Fruit fly (Drosophila melanogaster): ENCODE results near the gene Ilp4.

The Ilp4 gene

DNA sequence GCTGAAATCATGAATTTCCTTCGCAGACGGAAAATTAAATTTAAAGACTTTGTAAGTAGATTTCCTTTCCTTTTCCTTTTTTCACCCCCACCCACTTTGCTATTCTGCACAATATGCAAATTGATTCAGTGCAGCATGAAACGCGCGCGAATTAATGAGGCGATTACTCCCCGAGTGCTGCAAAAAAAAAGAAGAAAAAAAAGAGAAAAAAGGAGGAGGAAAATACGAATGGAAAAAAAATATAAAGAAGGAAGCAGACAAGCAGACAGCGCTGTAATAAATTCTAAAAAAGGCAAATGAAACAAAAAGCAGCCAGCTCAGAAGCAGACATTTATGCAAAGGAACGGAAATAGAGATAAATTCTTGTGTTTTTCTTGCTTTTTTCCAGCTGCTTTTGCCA lies 44.7 kb upstream of the Ilp4 start (continued):
- TF ChIP-seq OdsH (GFP tag; optimal IDR thresholded peaks at IDR 0.05) (peak; percentile 41), CG8319 (GFP tag; optimal IDR thresholded peaks at IDR 0.05) (no peak), CG8632 (GFP tag; optimal IDR thresholded peaks at IDR 0.05) (peak; percentile 46), Sox14 (GFP tag; optimal IDR thresholded peaks at IDR 0.05) (peak; percentile 34)

- TF ChIP-seq Blimp-1 (GFP tag; optimal IDR thresholded peaks at IDR 0.05) (peak; percentile 12), Ets21C (GFP tag; optimal IDR thresholded peaks at IDR 0.05) (peak; percentile 22), OdsH (GFP tag; optimal IDR thresholded peaks at IDR 0.05) (peak; percentile 2), CG32006 (GFP tag; optimal IDR thresholded peaks at IDR 0.05) (no peak), CG1621 (tag; optimal IDR thresholded peaks at IDR 0.05) (no peak), Hr39 (GFP tag; optimal IDR thresholded peaks at IDR 0.05) (peak; percentile 66), eg (GFP tag; IDR thresholded peaks at IDR 0.05) (0 out of 3 replicates have a peak, but pooled peaks have one; percentile 30), topi (GFP tag; optimal IDR thresholded peaks at IDR 0.05) (peak; percentile 41), CG8632 (GFP tag; optimal IDR thresholded peaks at IDR 0.05) (no peak), Gug (GFP tag; IDR thresholded peaks at IDR 0.05) (no peak), Eip93F (GFP tag; optimal IDR thresholded peaks at IDR 0.05) (no peak), cyc (GFP tag; optimal IDR thresholded peaks at IDR 0.05) (peak; percentile 62), CG3919 (GFP tag; optimal IDR thresholded peaks at IDR 0.05) (peak; percentile 4), esn (GFP tag; optimal IDR thresholded peaks at IDR 0.05) (peak; percentile 58), Hr4 (GFP tag; optimal IDR thresholded peaks at IDR 0.05) (peak; percentile 35), CG15336 (GFP tag; IDR thresholded peaks at IDR 0.05) (0 out of 2 replicates have a peak, but pooled peaks have one; percentile 12), CG31627 (GFP tag; optimal IDR thresholded peaks at IDR 0.05) (peak; percentile 48), svp (GFP tag) (peak; percentile 47), vri (GFP tag; optimal IDR thresholded peaks at IDR 0.05) (peak; percentile 86), lz (GFP tag; optimal IDR thresholded peaks at IDR 0.05) (peak; percentile 48), Eip78C (GFP tag) (peak; percentile 69)
Measured at dm6 chr3L:9847420-9847977, 43.4 kb upstream of the Ilp4 start.

dm6 chr3L:9846577-9847342 lies 42.7 kb upstream of the Ilp4 start:
- no peak for TF ChIP-seq Lpt (GFP tag; optimal IDR thresholded peaks at IDR 0.05)
- TF ChIP-seq net (GFP tag; optimal IDR thresholded peaks at IDR 0.05) = no peak
- TF ChIP-seq achi (GFP tag; optimal IDR thresholded peaks at IDR 0.05) = no peak
- peak in 1 of 2 experiments; percentile 13 for TF ChIP-seq ss (GFP tag; optimal IDR thresholded peaks at IDR 0.05)
- TF ChIP-seq CG11762 (GFP tag; optimal IDR thresholded peaks at IDR 0.05; ENCODE audit: insufficient read depth) = no peak
- TF ChIP-seq spab (GFP tag; optimal IDR thresholded peaks at IDR 0.05) = no peak
- peak; percentile 41 for TF ChIP-seq Ets96B (tag; optimal IDR thresholded peaks at IDR 0.05)
- TF ChIP-seq CG8319 (GFP tag; optimal IDR thresholded peaks at IDR 0.05) = no peak
- no peak for TF ChIP-seq Eip75B (GFP tag; optimal IDR thresholded peaks at IDR 0.05)
- no peak for TF ChIP-seq Sox15 (GFP tag; optimal IDR thresholded peaks at IDR 0.05)
- peak; percentile 12 for TF ChIP-seq CG1621 (tag; optimal IDR thresholded peaks at IDR 0.05)
- TF ChIP-seq CG6792 (GFP tag; optimal IDR thresholded peaks at IDR 0.05) = no peak
- TF ChIP-seq Gug (GFP tag; IDR thresholded peaks at IDR 0.05) = no peak
- TF ChIP-seq Smox (GFP tag; optimal IDR thresholded peaks at IDR 0.05) = no peak
- TF ChIP-seq CG7368 (GFP tag; optimal IDR thresholded peaks at IDR 0.05) = no peak
- no peak for TF ChIP-seq OdsH (GFP tag; optimal IDR thresholded peaks at IDR 0.05)
- no peak for TF ChIP-seq Ets21C (GFP tag; optimal IDR thresholded peaks at IDR 0.05)
- no peak for TF ChIP-seq dac (GFP tag; optimal IDR thresholded peaks at IDR 0.05)
- TF ChIP-seq cyc (GFP tag; optimal IDR thresholded peaks at IDR 0.05) = no peak
- no peak for TF ChIP-seq CG6854 (GFP tag; optimal IDR thresholded peaks at IDR 0.05)
- TF ChIP-seq Eip93F (GFP tag; optimal IDR thresholded peaks at IDR 0.05) = no peak
- TF ChIP-seq fd85E (GFP tag; optimal IDR thresholded peaks at IDR 0.05) = no peak
- TF ChIP-seq CG3919 (GFP tag; optimal IDR thresholded peaks at IDR 0.05) = no peak
- no peak for TF ChIP-seq Hr39 (GFP tag; optimal IDR thresholded peaks at IDR 0.05)
- peak; percentile 68 for TF ChIP-seq fkh (GFP tag; optimal IDR thresholded peaks at IDR 0.05)
- TF ChIP-seq CG16779 (tag; optimal IDR thresholded peaks at IDR 0.05) = peak; percentile 62
- no peak for TF ChIP-seq Hr38 (GFP tag; optimal IDR thresholded peaks at IDR 0.05)
- TF ChIP-seq CG4318 (GFP tag; optimal IDR thresholded peaks at IDR 0.05) = no peak
- no peak for TF ChIP-seq CG10631 (GFP tag; optimal IDR thresholded peaks at IDR 0.05)
- TF ChIP-seq CG11902 (GFP tag; optimal IDR thresholded peaks at IDR 0.05) = no peak
- TF ChIP-seq dsx (GFP tag; optimal IDR thresholded peaks at IDR 0.05; ENCODE audit: poor library complexity, severe bottlenecking) = peak; percentile 28
- no peak for TF ChIP-seq Hr4 (GFP tag; optimal IDR thresholded peaks at IDR 0.05)

All from whole organism, prepupa.